Worm (Caenorhabditis elegans): ENCODE measurements around the gene ltd-1.

The ltd-1 gene

DNA sequence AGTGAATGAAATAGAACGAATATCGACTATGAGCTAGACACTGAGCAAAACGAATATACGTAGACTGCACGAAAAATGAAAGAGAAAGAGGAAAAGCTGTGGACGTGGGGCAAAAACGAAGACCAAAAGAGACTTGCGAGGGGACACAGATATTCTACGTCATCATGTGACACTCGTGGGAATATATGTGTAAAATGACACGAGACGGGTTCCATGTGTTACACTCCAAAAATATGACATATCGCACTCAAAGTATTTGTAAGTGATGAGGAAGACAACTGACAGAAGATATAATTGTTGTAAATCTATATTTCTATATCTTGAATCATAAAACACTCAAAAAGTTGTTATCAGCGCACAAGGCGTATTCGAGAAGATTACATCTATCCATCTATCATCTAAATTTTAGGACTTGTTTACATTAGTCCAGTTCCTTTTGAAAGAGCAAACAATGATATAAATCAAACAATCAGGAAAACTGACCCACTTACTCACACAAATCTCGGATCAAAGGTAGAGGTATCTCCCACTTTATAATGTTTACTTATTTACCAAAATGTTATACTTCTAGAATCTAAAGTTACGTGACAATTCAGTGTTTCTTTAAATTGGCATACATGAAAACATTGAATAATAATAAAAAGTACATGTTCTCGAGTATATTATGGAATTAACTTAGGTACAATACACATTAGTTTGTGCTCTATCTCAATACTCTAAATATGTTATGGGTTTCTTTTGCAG is 20.6 kb downstream of the ltd-1 start (continued):
- TF ChIP-seq fkh-4 (tag; optimal IDR thresholded peaks at IDR 0.05; ENCODE audit: borderline replicate concordance) (no peak), pqm-1 (tag; optimal IDR thresholded peaks at IDR 0.05) (no peak), efl-3 (GFP tag; optimal IDR thresholded peaks at IDR 0.05) (no peak), pax-3 (tag; optimal IDR thresholded peaks at IDR 0.05) (peak; percentile 13), lir-3 (tag; optimal IDR thresholded peaks at IDR 0.05; ENCODE audit: poor library complexity) (peak; percentile 63), hlh-4 (tag; optimal IDR thresholded peaks at IDR 0.05) (no peak), unc-98 (GFP tag; IDR thresholded peaks at IDR 0.05) (no peak), grh-1 (GFP tag; IDR thresholded peaks at IDR 0.05) (no peak), unc-130 (tag; optimal IDR thresholded peaks at IDR 0.05) (peak; percentile 23), nhr-19 (GFP tag; conservative IDR thresholded peaks at IDR 0.05) (peak; percentile 81), F16B12.6 (tag; optimal IDR thresholded peaks at IDR 0.05) (no peak), fkh-10 (GFP tag; optimal IDR thresholded peaks at IDR 0.05) (no peak), unc-86 (tag; optimal IDR thresholded peaks at IDR 0.05) (peak; percentile 73), lin-39 (tag; optimal IDR thresholded peaks at IDR 0.05) (no peak), nhr-28 (tag; optimal IDR thresholded peaks at IDR 0.05) (no peak), aly-2 (tag; optimal IDR thresholded peaks at IDR 0.05) (no peak), lin-35 (GFP tag; optimal IDR thresholded peaks at IDR 0.05) (peak; percentile 49 to 61), unc-30 (tag; optimal IDR thresholded peaks at IDR 0.05) (no peak), efl-1 (optimal IDR thresholded peaks at IDR 0.05) (peak; percentile 19 to 44), efl-1 (GFP tag; optimal IDR thresholded peaks at IDR 0.05 in 1 of 2) (peak; percentile 18 to 91), zag-1 (tag; optimal IDR thresholded peaks at IDR 0.05) (no peak), zip-4 (GFP tag; optimal IDR thresholded peaks at IDR 0.05) (no peak), ces-1 (GFP tag; optimal IDR thresholded peaks at IDR 0.05) (no peak), nhr-12 (tag; optimal IDR thresholded peaks at IDR 0.05) (no peak), tbx-2 (tag; optimal IDR thresholded peaks at IDR 0.05) (peak; percentile 54), vab-15 (tag; optimal IDR thresholded peaks at IDR 0.05) (no peak), snu-23 (GFP tag; optimal IDR thresholded peaks at IDR 0.05) (peak; percentile 73), ztf-4 (tag; optimal IDR thresholded peaks at IDR 0.05) (peak; percentile 24), nhr-237 (tag; optimal IDR thresholded peaks at IDR 0.05) (no peak), elt-3 (tag; optimal IDR thresholded peaks at IDR 0.05) (peak in 2 of 6 experiments; percentile 45 to 66), sox-4 (tag; optimal IDR thresholded peaks at IDR 0.05) (no peak), jun-1 (tag; optimal IDR thresholded peaks at IDR 0.05) (no peak), mdl-1 (tag; optimal IDR thresholded peaks at IDR 0.05) (peak in 1 of 2 experiments; percentile 78), nhr-90 (tag; optimal IDR thresholded peaks at IDR 0.05; ENCODE audit: poor library complexity) (peak; percentile 44), ceh-88 (GFP tag; IDR thresholded peaks at IDR 0.05) (no peak; the same call in 1 of the 2 replicates), ceh-8 (GFP tag; optimal IDR thresholded peaks at IDR 0.05) (no peak), swsn-7 (tag; optimal IDR thresholded peaks at IDR 0.05) (peak; percentile 54), tlp-1 (tag; optimal IDR thresholded peaks at IDR 0.05) (no peak), xbp-1 (tag; optimal IDR thresholded peaks at IDR 0.05) (peak; percentile 53), ceh-82 (tag; optimal IDR thresholded peaks at IDR 0.05) (peak in 1 of 3 experiments; percentile 33), C16A3.4 (tag; optimal IDR thresholded peaks at IDR 0.05) (peak; percentile 28), snpc-4 (tag; optimal IDR thresholded peaks at IDR 0.05) (no peak), aha-1 (tag; optimal IDR thresholded peaks at IDR 0.05) (no peak), egl-13 (tag; optimal IDR thresholded peaks at IDR 0.05) (no peak), nhr-84 (tag; optimal IDR thresholded peaks at IDR 0.05) (no peak), dpl-1 (GFP tag; optimal IDR thresholded peaks at IDR 0.05) (peak in 2 of 3 experiments; percentile 4 to 38), nhr-11 (tag; optimal IDR thresholded peaks at IDR 0.05) (no peak), ceh-90 (tag; optimal IDR thresholded peaks at IDR 0.05) (no peak), nhr-85 (tag) (peak; percentile 44), nhr-47 (tag; optimal IDR thresholded peaks at IDR 0.05) (peak; percentile 70), lin-13 (GFP tag; optimal IDR thresholded peaks at IDR 0.05) (no peak), elt-2 (tag; optimal IDR thresholded peaks at IDR 0.05) (no peak)

All from whole organism, L1 larva.